Worm (Caenorhabditis elegans): ENCODE results near the gene ZK1290.14.

Gene ZK1290.14

ce11 chrII:7544782-7545181, 10.6 kb downstream of the ZK1290.14 start:
- TF ChIP-seq zfh-2 (GFP tag; conservative IDR thresholded peaks at IDR 0.05) = peak; percentile 64; the same call in 1 of the 2 replicates
- no peak for TF ChIP-seq F57C9.4 (tag; optimal IDR thresholded peaks at IDR 0.05)

ce11 chrII:7543808-7544207, 11.6 kb downstream of the ZK1290.14 start, which contains the start of gene rol-8:
TSS of gene rol-8 (plus strand) at chrII:7544108.
- TF ChIP-seq lir-1 (GFP tag; conservative IDR thresholded peaks at IDR 0.05) (no peak), tbp1 (GFP tag; optimal IDR thresholded peaks at IDR 0.05) (no peak), T07F8.4 (tag; optimal IDR thresholded peaks at IDR 0.05) (no peak), cebp-1 (GFP tag; IDR thresholded peaks at IDR 0.05) (no peak), cebp-1 (tag; optimal IDR thresholded peaks at IDR 0.05) (no peak), rcor-1 (GFP tag; IDR thresholded peaks at IDR 0.05) (no peak), lsl-1 (GFP tag; optimal IDR thresholded peaks at IDR 0.05) (no peak)

ce11 chrII:7542952-7543351, 12.4 kb downstream of the ZK1290.14 start:
- TF ChIP-seq hsf-1 (GFP tag; IDR thresholded peaks at IDR 0.05) = no peak
- TF ChIP-seq K12H6.12 (tag; optimal IDR thresholded peaks at IDR 0.05) = no peak
- TF ChIP-seq hlh-26 (GFP tag; conservative IDR thresholded peaks at IDR 0.05) = no peak
- TF ChIP-seq ztf-3 (GFP tag; optimal IDR thresholded peaks at IDR 0.05) = no peak
- TF ChIP-seq Y53F4B.3 (GFP tag; IDR thresholded peaks at IDR 0.05) = no peak
- TF ChIP-seq ccch-3 (GFP tag; optimal IDR thresholded peaks at IDR 0.05) = no peak
- TF ChIP-seq B0019.2 (GFP tag; conservative IDR thresholded peaks at IDR 0.05) = no peak

ce11 chrII:7537603-7538230, 17.7 kb downstream of the ZK1290.14 start, which contains the start of gene nfi-1:
TSS of gene nfi-1 (plus strand) at chrII:7538180.
- peak in 1 of 3 experiments; percentile 42 for TF ChIP-seq lin-35 (GFP tag; optimal IDR thresholded peaks at IDR 0.05)
- peak; percentile 51 for TF ChIP-seq ceh-27 (GFP tag; optimal IDR thresholded peaks at IDR 0.05)
- TF ChIP-seq snpc-1.1 (tag; optimal IDR thresholded peaks at IDR 0.05; ENCODE audit: insufficient read depth) = no peak
- peak; percentile 35 for TF ChIP-seq nhr-80 (tag; optimal IDR thresholded peaks at IDR 0.05)
- TF ChIP-seq lin-54 (GFP tag; optimal IDR thresholded peaks at IDR 0.05) = peak; percentile 36
- TF ChIP-seq mcd-1 (GFP tag; IDR thresholded peaks at IDR 0.05) = peak; percentile 49; the same call in 1 of the 2 replicates
- no peak for TF ChIP-seq pha-4 (tag; optimal IDR thresholded peaks at IDR 0.05)
- TF ChIP-seq attf-5 (GFP tag; optimal IDR thresholded peaks at IDR 0.05) = peak; percentile 57
- TF ChIP-seq rec-8 (tag; optimal IDR thresholded peaks at IDR 0.05) = no peak
- TF ChIP-seq efl-1 (GFP tag; optimal IDR thresholded peaks at IDR 0.05) = peak; percentile 59
- no peak for TF ChIP-seq F37B4.10 (GFP tag; IDR thresholded peaks at IDR 0.05)
- TF ChIP-seq snpc-4 (GFP tag; optimal IDR thresholded peaks at IDR 0.05) = no peak
- TF ChIP-seq snpc-4 (tag; optimal IDR thresholded peaks at IDR 0.05) = no peak
- TF ChIP-seq lsl-1 (GFP tag; optimal IDR thresholded peaks at IDR 0.05) = peak; percentile 49
- peak; percentile 42; the same call in 1 of the 2 replicates for TF ChIP-seq dox-1 (GFP tag; IDR thresholded peaks at IDR 0.05)
- peak; percentile 22 for TF ChIP-seq dpl-1 (GFP tag; optimal IDR thresholded peaks at IDR 0.05)
- peak; percentile 32 for TF ChIP-seq K12H6.12 (tag; optimal IDR thresholded peaks at IDR 0.05)

ce11 chrII:7534934-7535333, 20.5 kb downstream of the ZK1290.14 start, which contains the start of gene ZK1290.13:
TSS of gene ZK1290.13 (plus strand) at chrII:7535006.
- TF ChIP-seq nhr-80 (tag; optimal IDR thresholded peaks at IDR 0.05) (peak; percentile 48), Y53G8AR.9 (GFP tag; conservative IDR thresholded peaks at IDR 0.05) (no peak)
